Worm (Caenorhabditis elegans) whole organism, L1 larva: ENCODE measurements around the gene srbc-26.

Experiments used
- egl-27 ChIP-seq, 2 experiments: fragments of 150-350 bp in 1 of 2; sonication (generic microtip); optimal IDR thresholded peaks; 3 replicates each; lab custom pipeline; 2017 to 2018; ENCODE audit warnings: missing biosample characterization in 2 of 2, missing genetic modification characterization in 2 of 2, missing genetic modification reagents in 2 of 2
- elt-3 ChIP-seq, 6 experiments: fragments of 150-350 bp in 1 of 6; sonication (generic microtip); optimal IDR thresholded peaks; 2 replicates each; lab custom pipeline; 2017 to 2018; ENCODE audit warnings: missing biosample characterization in 6 of 6, missing genetic modification characterization in 6 of 6, inconsistent platforms in 1 of 6
- fos-1 ChIP-seq: fragments of 150-350 bp; optimal IDR thresholded peaks from 2 replicates; lab custom pipeline; 2014; ENCODE audit warnings: missing biosample characterization, missing genetic modification characterization
- lin-13 ChIP-seq: fragments of 150-350 bp; optimal IDR thresholded peaks from 2 replicates; lab custom pipeline; 2014; ENCODE audit warnings: missing biosample characterization, missing genetic modification reagents, missing genetic modification characterization
- nhr-11 ChIP-seq: fragments of 150-350 bp; optimal IDR thresholded peaks from 2 replicates; lab custom pipeline; 2014; ENCODE audit warnings: missing biosample characterization, missing genetic modification characterization
- nhr-237 ChIP-seq: fragments of 150-350 bp; optimal IDR thresholded peaks from 2 replicates; lab custom pipeline; 2014; ENCODE audit warnings: missing biosample characterization, missing genetic modification characterization
- nhr-76 ChIP-seq: sonication (generic microtip); optimal IDR thresholded peaks from 2 replicates; lab custom pipeline; 2017; ENCODE audit warnings: missing biosample characterization, missing genetic modification characterization
- rnt-1 ChIP-seq: sonication (generic microtip); optimal IDR thresholded peaks from 2 replicates; lab custom pipeline; 2016; ENCODE audit warnings: mild to moderate bottlenecking, missing genetic modification characterization, moderate library complexity, missing compliant biosample characterization

ce11 chrV:17201847-17202246 lies 30.2 kb downstream of the srbc-26 start, which contains the start of gene Y68A4A.10:
- TF ChIP-seq nhr-237 (tag; lab: Kevin White, UChicago) (no peak), fos-1 (no peak), nhr-76 (no peak), rnt-1 (tag; lab: Kevin White, UChicago) (no peak), elt-3 (tag; optimal IDR thresholded peaks at IDR 0.05; lab: Kevin White, UChicago) (no peak), nhr-11 (tag; lab: Kevin White, UChicago) (no peak), lin-13 (GFP tag; lab: Kevin White, UChicago) (no peak), egl-27 (tag; optimal IDR thresholded peaks at IDR 0.05; lab: Kevin White, UChicago) (no peak)
